Fruit fly (Drosophila melanogaster) whole organism, embryonic: ENCODE data around the gene CG3862.

Source experiments
- BEAF-32 ChIP-seq: fragments of 200-800 bp; sonication (Bioruptor generic); optimal IDR thresholded peaks from 3 replicates; lab custom pipeline; 2017; ENCODE audit warnings: missing biosample characterization, missing genetic modification characterization, mild to moderate bottlenecking, moderate library complexity, missing genetic modification reagents
- Bteb2 ChIP-seq: fragments of 200-800 bp; sonication (Bioruptor generic); optimal IDR thresholded peaks from 2 replicates; lab custom pipeline; 2016; ENCODE audit warnings: missing biosample characterization, missing genetic modification characterization
- C15 ChIP-seq: fragments of 200-800 bp; sonication (Bioruptor generic); IDR thresholded peaks from 3 replicates; pipeline ENCODE4 v1.3.6; 2022; ENCODE audit warnings: missing biosample characterization, missing genetic modification characterization
- CG11560 ChIP-seq: fragments of 200-800 bp; sonication (Bioruptor generic); IDR thresholded peaks from 3 replicates; pipeline ENCODE4 v1.3.6; 2022; ENCODE audit warnings: missing biosample characterization, missing genetic modification characterization
- CG12769 ChIP-seq: fragments of 200-800 bp; sonication (Bioruptor generic); optimal IDR thresholded peaks from 2 replicates; lab custom pipeline; 2019; ENCODE audit warnings: missing biosample characterization, mild to moderate bottlenecking, missing genetic modification characterization, moderate library complexity
- CG14667 ChIP-seq: fragments of 200-800 bp; sonication (Bioruptor generic); IDR thresholded peaks from 2 replicates; pipeline ENCODE4 v1.3.6; 2022; ENCODE audit warnings: missing biosample characterization, missing genetic modification characterization
- CG17829 ChIP-seq: fragments of 200-800 bp; optimal IDR thresholded peaks from 2 replicates; lab custom pipeline; 2019; ENCODE audit warnings: missing biosample characterization, mild to moderate bottlenecking, missing genetic modification characterization, moderate library complexity
- CG18011 ChIP-seq: fragments of 200-800 bp; sonication (Bioruptor generic); optimal IDR thresholded peaks from 2 replicates; lab custom pipeline; 2017; ENCODE audit warnings: missing biosample characterization, missing genetic modification characterization, mild to moderate bottlenecking, moderate library complexity, missing genotype
- CG18262 ChIP-seq: fragments of 200-800 bp; optimal IDR thresholded peaks from 3 replicates; lab custom pipeline; 2019; ENCODE audit warnings: missing biosample characterization, mild to moderate bottlenecking, missing genetic modification characterization, moderate library complexity
- CG1832 ChIP-seq: fragments of 200-800 bp; sonication (Bioruptor generic); optimal IDR thresholded peaks from 2 replicates; lab custom pipeline; 2017; ENCODE audit warnings: missing biosample characterization, mild to moderate bottlenecking, missing genetic modification characterization, inconsistent platforms
- CG2116 ChIP-seq: fragments of 200-800 bp; sonication (Bioruptor generic); optimal IDR thresholded peaks from 3 replicates; lab custom pipeline; 2018; ENCODE audit warnings: missing biosample characterization, mild to moderate bottlenecking, missing genetic modification characterization
- CG2678 ChIP-seq: fragments of 200-800 bp; sonication (Bioruptor generic); optimal IDR thresholded peaks from 3 replicates; lab custom pipeline; 2019; ENCODE audit warnings: missing biosample characterization, mild to moderate bottlenecking, missing genetic modification characterization, moderate library complexity
- CG2712 ChIP-seq: fragments of 200-800 bp; optimal IDR thresholded peaks from 3 replicates; lab custom pipeline; 2019; ENCODE audit warnings: missing biosample characterization, mild to moderate bottlenecking, missing genetic modification characterization, moderate library complexity
- CG34224 ChIP-seq: fragments of 200-800 bp; sonication (Bioruptor generic); IDR thresholded peaks from 3 replicates; pipeline ENCODE4 v1.3.6; 2022; ENCODE audit warnings: missing biosample characterization, missing genetic modification characterization; ENCODE audit not compliant: partially characterized antibody
- CG3847 ChIP-seq: fragments of 200-800 bp; sonication (Bioruptor generic); IDR thresholded peaks from 2 replicates; pipeline ENCODE4 v1.3.6; 2022; ENCODE audit warnings: missing biosample characterization, missing genetic modification characterization
- CG4707 ChIP-seq: fragments of 200-800 bp; sonication (Bioruptor generic); optimal IDR thresholded peaks from 2 replicates; lab custom pipeline; 2018; ENCODE audit warnings: missing biosample characterization, mild to moderate bottlenecking, missing genetic modification characterization, moderate library complexity
- CG7987 ChIP-seq: fragments of 200-800 bp; sonication (Bioruptor generic); optimal IDR thresholded peaks from 2 replicates; lab custom pipeline; 2018; ENCODE audit warnings: missing biosample characterization, mild to moderate bottlenecking, missing genetic modification characterization, moderate library complexity
- CrebB ChIP-seq: fragments of 200-800 bp; sonication (Bioruptor generic); optimal IDR thresholded peaks from 3 replicates; lab custom pipeline; 2018; ENCODE audit warnings: missing biosample characterization, mild to moderate bottlenecking, missing genetic modification characterization
- D19B ChIP-seq: fragments of 200-800 bp; sonication (Bioruptor generic); optimal IDR thresholded peaks from 2 replicates; lab custom pipeline; 2017; ENCODE audit warnings: missing biosample characterization, mild to moderate bottlenecking, missing genetic modification characterization
- Dad ChIP-seq: fragments of 200-800 bp; sonication (Bioruptor generic); optimal IDR thresholded peaks from 3 replicates; lab custom pipeline; 2016; ENCODE audit warnings: missing biosample characterization, missing genetic modification characterization
- Deaf1 ChIP-seq: fragments of 200-800 bp; optimal IDR thresholded peaks from 3 replicates; lab custom pipeline; 2019; ENCODE audit warnings: missing biosample characterization, mild to moderate bottlenecking, missing genetic modification characterization, moderate library complexity
- HmgD ChIP-seq: fragments of 200-800 bp; sonication (Bioruptor generic); optimal IDR thresholded peaks from 3 replicates; lab custom pipeline; 2016; ENCODE audit warnings: missing biosample characterization, missing genetic modification characterization
- Hmr ChIP-seq: fragments of 200-800 bp; sonication (Bioruptor generic); optimal IDR thresholded peaks from 3 replicates; lab custom pipeline; 2017; ENCODE audit warnings: mild to moderate bottlenecking, missing biosample characterization, missing genetic modification reagents, missing genetic modification characterization
- Hr51 ChIP-seq, 2 experiments: fragments of 200-800 bp; sonication (Bioruptor generic); optimal IDR thresholded peaks; 2 replicates in 1 of 2; 3 replicates in 1 of 2; lab custom pipeline; 2016 to 2018; ENCODE audit warnings: missing biosample characterization in 2 of 2, missing genetic modification characterization in 2 of 2, mild to moderate bottlenecking in 1 of 2, moderate library complexity in 1 of 2
- Hr78 ChIP-seq, 2 experiments: fragments of 200-800 bp in 1 of 2; fragments of >200 bp in 1 of 2; sonication (Bioruptor generic) in 1 of 2; optimal IDR thresholded peaks; 2 replicates each; lab custom pipeline; 2017 to 2019; ENCODE audit warnings: missing biosample characterization in 2 of 2, missing genetic modification characterization in 2 of 2, mild to moderate bottlenecking in 1 of 2, moderate library complexity in 1 of 2
- MBD-R2 ChIP-seq: fragments of 200-800 bp; sonication (Bioruptor generic); IDR thresholded peaks from 2 replicates; pipeline ENCODE4 v1.3.6; 2022; ENCODE audit warnings: missing biosample characterization, missing genetic modification characterization
- MTF-1 ChIP-seq: fragments of 200-800 bp; sonication (Bioruptor generic); optimal IDR thresholded peaks from 2 replicates; lab custom pipeline; 2018; ENCODE audit warnings: missing biosample characterization, mild to moderate bottlenecking, missing genetic modification characterization, borderline replicate concordance
- Nf-YB ChIP-seq: fragments of 200-800 bp; sonication (Bioruptor generic); optimal IDR thresholded peaks from 3 replicates; lab custom pipeline; 2019; ENCODE audit warnings: missing biosample characterization, mild to moderate bottlenecking, missing genetic modification characterization, moderate library complexity
- Nf-YC ChIP-seq: fragments of 200-800 bp; optimal IDR thresholded peaks from 3 replicates; lab custom pipeline; 2019; ENCODE audit warnings: missing biosample characterization, mild to moderate bottlenecking, missing genetic modification characterization, moderate library complexity
- bab2 ChIP-seq: fragments of 200-800 bp; sonication (Bioruptor generic); optimal IDR thresholded peaks from 2 replicates; lab custom pipeline; 2016; ENCODE audit warnings: missing biosample characterization, missing genetic modification characterization
- caup ChIP-seq: fragments of 200-800 bp; sonication (Bioruptor generic); optimal IDR thresholded peaks from 3 replicates; lab custom pipeline; 2017; ENCODE audit warnings: missing biosample characterization, mild to moderate bottlenecking, missing genetic modification characterization, moderate library complexity; ENCODE audit not compliant: severe bottlenecking
- da ChIP-seq: fragments of 200-800 bp; sonication (Bioruptor generic); optimal IDR thresholded peaks from 2 replicates; lab custom pipeline; 2016; ENCODE audit warnings: missing biosample characterization, missing genetic modification characterization
- ems ChIP-seq: fragments of 200-800 bp; sonication (Bioruptor generic); optimal IDR thresholded peaks from 3 replicates; lab custom pipeline; 2016; ENCODE audit warnings: missing biosample characterization, missing genetic modification characterization
- en ChIP-seq: fragments of 200-800 bp; sonication (Bioruptor generic); optimal IDR thresholded peaks from 2 replicates; lab custom pipeline; 2016; ENCODE audit warnings: missing biosample characterization, missing genetic modification characterization
- fd3F ChIP-seq: fragments of 200-800 bp; sonication (Bioruptor generic); optimal IDR thresholded peaks from 2 replicates; lab custom pipeline; 2018; ENCODE audit warnings: missing biosample characterization, mild to moderate bottlenecking, missing genetic modification characterization, moderate library complexity
- gcm ChIP-seq: fragments of 200-800 bp; sonication (Bioruptor generic); optimal IDR thresholded peaks from 2 replicates; lab custom pipeline; 2019; ENCODE audit warnings: missing biosample characterization, mild to moderate bottlenecking, missing genetic modification characterization, moderate library complexity
- gfzf ChIP-seq: fragments of 200-800 bp; sonication (Bioruptor generic); optimal IDR thresholded peaks from 2 replicates; lab custom pipeline; 2016; ENCODE audit warnings: missing biosample characterization, mild to moderate bottlenecking, missing genetic modification characterization, moderate library complexity
- gsb-n ChIP-seq: fragments of 200-800 bp; sonication (Bioruptor generic); optimal IDR thresholded peaks from 3 replicates; lab custom pipeline; 2018; ENCODE audit warnings: missing biosample characterization, mild to moderate bottlenecking, missing genetic modification characterization
- inv ChIP-seq: fragments of 200-800 bp; sonication (Bioruptor generic); IDR thresholded peaks from 2 replicates; pipeline ENCODE4 v1.3.6; 2022; ENCODE audit warnings: missing biosample characterization, missing genetic modification characterization; ENCODE audit not compliant: partially characterized antibody
- lov ChIP-seq, 2 experiments: fragments of 200-800 bp in 1 of 2; fragments of >200 bp in 1 of 2; sonication (Bioruptor generic) in 1 of 2; IDR thresholded peaks in 1 of 2; optimal IDR thresholded peaks in 1 of 2; 2 replicates in 1 of 2; 3 replicates in 1 of 2; pipeline versions ENCODE4 v1.3.6 to Lab custom; 2017 to 2022; ENCODE audit warnings: missing biosample characterization in 1 of 2, missing genetic modification characterization in 1 of 2
- oc ChIP-seq: fragments of 200-800 bp; sonication (Bioruptor generic); optimal IDR thresholded peaks from 2 replicates; lab custom pipeline; 2018; ENCODE audit warnings: missing biosample characterization, mild to moderate bottlenecking, missing genetic modification characterization, moderate library complexity
- odd ChIP-seq: fragments of 200-800 bp; sonication (Bioruptor generic); optimal IDR thresholded peaks from 2 replicates; lab custom pipeline; 2017; ENCODE audit warnings: missing biosample characterization, mild to moderate bottlenecking, missing genetic modification characterization
- pita ChIP-seq: fragments of 200-800 bp; sonication (Bioruptor generic); optimal IDR thresholded peaks from 2 replicates; lab custom pipeline; 2017; ENCODE audit warnings: missing biosample characterization, mild to moderate bottlenecking, missing genetic modification characterization
- row ChIP-seq: fragments of 200-800 bp; sonication (Bioruptor generic); IDR thresholded peaks from 3 replicates; pipeline ENCODE4 v1.3.6; 2022; ENCODE audit warnings: missing biosample characterization, missing genetic modification characterization
- scrt ChIP-seq: fragments of 200-800 bp; sonication (Bioruptor generic); optimal IDR thresholded peaks from 2 replicates; lab custom pipeline; 2018; ENCODE audit warnings: missing biosample characterization, mild to moderate bottlenecking, missing genetic modification characterization, moderate library complexity
- sob ChIP-seq: fragments of 200-800 bp; sonication (Bioruptor generic); IDR thresholded peaks from 2 replicates; pipeline ENCODE4 v1.3.6; 2022; ENCODE audit warnings: missing biosample characterization, missing genetic modification characterization
- tna ChIP-seq: fragments of 200-800 bp; sonication (Bioruptor generic); IDR thresholded peaks from 2 replicates; pipeline ENCODE4 v1.3.6; 2022; ENCODE audit warnings: missing biosample characterization, missing genetic modification characterization; ENCODE audit not compliant: partially characterized antibody

Gene CG3862

dm6 chr2L:850727-851257, 25.1 kb upstream of the CG3862 start, which contains the start of gene drongo (continued):
- peak; percentile 45 for TF ChIP-seq ems (GFP tag; lab: Kevin White, UChicago)
- no peak for TF ChIP-seq fd3F (GFP tag; lab: Kevin White, UChicago)
- TF ChIP-seq Nf-YB (GFP tag; lab: Kevin White, UChicago), result peak; percentile 1
- TF ChIP-seq CG14667 (GFP tag; lab: Robert Waterston, UW), result no peak
- TF ChIP-seq lov (optimal IDR thresholded peaks at IDR 0.05; lab: Kevin White, UChicago), result no peak
- 0 out of 3 replicates have a peak, but pooled peaks have one; percentile 11 for TF ChIP-seq lov (GFP tag; IDR thresholded peaks at IDR 0.05; lab: Robert Waterston, UW)
- peak; percentile 24; the same call in 1 of the 3 replicates for TF ChIP-seq row
- TF ChIP-seq Nf-YC (tag; lab: Kevin White, UChicago), result peak; percentile 60
- TF ChIP-seq CG11560 (tag; lab: Robert Waterston, UW), result peak; percentile 87
- TF ChIP-seq Bteb2 (GFP tag; lab: Kevin White, UChicago), result no peak
- TF ChIP-seq CG3847 (GFP tag; lab: Robert Waterston, UW), result peak; percentile 33; the same call in 1 of the 2 replicates
- peak; percentile 9 for TF ChIP-seq CG18262
- peak; percentile 38 for TF ChIP-seq CG4707 (GFP tag; lab: Kevin White, UChicago)
- no peak for TF ChIP-seq C15 (GFP tag; lab: Robert Waterston, UW)
- peak; percentile 39 for TF ChIP-seq gsb-n (tag; lab: Kevin White, UChicago)
- TF ChIP-seq Hr51 (GFP tag; optimal IDR thresholded peaks at IDR 0.05; lab: Kevin White, UChicago), result peak in 1 of 2 experiments; percentile 14
- no peak for TF ChIP-seq oc
- peak; percentile 41 for TF ChIP-seq CG2712 (tag; lab: Kevin White, UChicago)
- peak; percentile 58 for TF ChIP-seq CG17829 (tag; lab: Kevin White, UChicago)
- peak; percentile 74 for TF ChIP-seq pita (GFP tag; lab: Kevin White, UChicago)
- TF ChIP-seq Deaf1 (tag; lab: Kevin White, UChicago), result peak; percentile 82
- peak; percentile 38 for TF ChIP-seq Dad (GFP tag; lab: Kevin White, UChicago)
- peak in 1 of 2 experiments; percentile 46 for TF ChIP-seq Hr78 (GFP tag; optimal IDR thresholded peaks at IDR 0.05; lab: Kevin White, UChicago)
- no peak for TF ChIP-seq D19B (GFP tag; lab: Kevin White, UChicago)
- TF ChIP-seq MBD-R2 (GFP tag; lab: Robert Waterston, UW), result peak; percentile 37
- TF ChIP-seq odd (GFP tag; lab: Kevin White, UChicago), result peak; percentile 59
- TF ChIP-seq CrebB (tag; lab: Kevin White, UChicago), result peak; percentile 69
- peak; percentile 13 for TF ChIP-seq da
- peak; percentile 55 for TF ChIP-seq CG2116 (GFP tag; lab: Kevin White, UChicago)
- peak; percentile 11; the same call in 1 of the 2 replicates for TF ChIP-seq inv (GFP tag; lab: Robert Waterston, UW)
- peak; percentile 50; the same call in 1 of the 2 replicates for TF ChIP-seq tna (GFP tag; lab: Robert Waterston, UW)
- peak; percentile 63 for TF ChIP-seq sob (GFP tag; lab: Robert Waterston, UW)
- peak; percentile 67 for TF ChIP-seq HmgD (GFP tag; lab: Kevin White, UChicago)
- peak; percentile 55 for TF ChIP-seq caup (GFP tag; lab: Kevin White, UChicago)
- TF ChIP-seq bab2, result peak; percentile 27
- peak; percentile 33 for TF ChIP-seq gcm (GFP tag; lab: Kevin White, UChicago)
- peak; percentile 15 for TF ChIP-seq CG2678 (tag; lab: Kevin White, UChicago)
- TF ChIP-seq CG7987 (GFP tag; lab: Kevin White, UChicago), result peak; percentile 36
- no peak for TF ChIP-seq MTF-1 (GFP tag; lab: Kevin White, UChicago)
- TF ChIP-seq CG18011, result no peak
- TF ChIP-seq BEAF-32 (GFP tag; lab: Kevin White, UChicago), result peak; percentile 62
- TF ChIP-seq CG12769, result peak; percentile 69
- peak; percentile 31; the same call in 2 of the 3 replicates for TF ChIP-seq CG34224 (GFP tag; lab: Robert Waterston, UW)
- peak; percentile 45 for TF ChIP-seq scrt (GFP tag; lab: Kevin White, UChicago)
- no peak for TF ChIP-seq en
- no peak for TF ChIP-seq CG1832
- peak; percentile 100 for TF ChIP-seq gfzf (GFP tag; lab: Kevin White, UChicago)
- TF ChIP-seq Hmr (GFP tag; lab: Kevin White, UChicago), result peak; percentile 81
